Worm (Caenorhabditis elegans): Measurements from ENCODE around the gene F54H12.4.

ce11 chrIII:7956965-7957364, 5.6 kb downstream of the F54H12.4 start, which contains the start of gene C29E4.9:
- no peak for TF ChIP-seq skn-1 (tag; optimal IDR thresholded peaks at IDR 0.05)
- TF ChIP-seq nhr-76 (tag; optimal IDR thresholded peaks at IDR 0.05): no peak
- no peak for TF ChIP-seq pqm-1 (tag; optimal IDR thresholded peaks at IDR 0.05)
